Worm (Caenorhabditis elegans) whole organism, late embryonic: ENCODE results near the gene mam-2.

Source experiments
- C38D4.7 ChIP-seq: fragments of 200-800 bp; sonication (Bioruptor generic); optimal IDR thresholded peaks from 2 replicates; lab custom pipeline; 2018; ENCODE audit warnings: mild to moderate bottlenecking, missing genetic modification characterization, moderate library complexity, missing compliant biosample characterization
- F13H6.1 ChIP-seq: sonication (generic microtip); optimal IDR thresholded peaks from 2 replicates; lab custom pipeline; 2016; ENCODE audit warnings: missing genetic modification characterization, missing compliant biosample characterization
- ama-1 ChIP-seq: fragments of 150-350 bp; optimal IDR thresholded peaks from 2 replicates; lab custom pipeline; 2014
- ceh-30 ChIP-seq: fragments of 150-350 bp; optimal IDR thresholded peaks from 2 replicates; lab custom pipeline; 2014; ENCODE audit warnings: missing biosample characterization, missing genetic modification characterization
- ceh-31 ChIP-seq: sonication (generic microtip); optimal IDR thresholded peaks from 2 replicates; lab custom pipeline; 2016; ENCODE audit warnings: missing genetic modification characterization, missing compliant biosample characterization
- fkh-10 ChIP-seq: fragments of 150-350 bp; optimal IDR thresholded peaks from 2 replicates; lab custom pipeline; 2014; ENCODE audit warnings: missing biosample characterization, missing genetic modification reagents, missing genetic modification characterization
- pha-2 ChIP-seq: sonication (generic microtip); optimal IDR thresholded peaks from 2 replicates; lab custom pipeline; 2017; ENCODE audit warnings: mild to moderate bottlenecking, missing genetic modification characterization, missing compliant biosample characterization
- sox-4 ChIP-seq: sonication (generic microtip); optimal IDR thresholded peaks from 2 replicates; lab custom pipeline; 2017; ENCODE audit warnings: mild to moderate bottlenecking, missing genetic modification characterization, inconsistent platforms, missing compliant biosample characterization

ce11 chrIV:10009536-10009935 lies 26.5 kb downstream of the mam-2 start, which contains the start of gene magu-4:
- no peak for TF ChIP-seq sox-4 (tag; lab: Kevin White, UChicago)
- no peak for TF ChIP-seq C38D4.7
- TF ChIP-seq ceh-31 (tag; lab: Kevin White, UChicago) = no peak
- TF ChIP-seq ceh-30 = no peak
- TF ChIP-seq fkh-10 = no peak
- no peak for TF ChIP-seq F13H6.1 (tag; lab: Kevin White, UChicago)
- no peak for TF ChIP-seq ama-1
- no peak for TF ChIP-seq pha-2
